Worm (Caenorhabditis elegans) whole organism, L1 larva: ENCODE results near the gene C25E10.12.
A peak's percentile ranks its signal among the peaks of the same experiment; 100 is the strongest.

ENCODE experiments used
- C16A3.4 ChIP-seq: fragments of 150-350 bp; optimal IDR thresholded peaks from 2 replicates; lab custom pipeline; 2014; ENCODE audit warnings: missing biosample characterization, missing genetic modification characterization
- C34B4.2 ChIP-seq: sonication (generic microtip); optimal IDR thresholded peaks from 2 replicates; lab custom pipeline; 2017; ENCODE audit warnings: mild to moderate bottlenecking, missing genetic modification characterization, missing compliant biosample characterization
- aly-2 ChIP-seq: fragments of 150-350 bp; optimal IDR thresholded peaks from 2 replicates; lab custom pipeline; 2014; ENCODE audit warnings: missing biosample characterization, missing genetic modification characterization
- ama-1 ChIP-seq: fragments of 150-350 bp; optimal IDR thresholded peaks from 2 replicates; lab custom pipeline; 2014
- ceh-8 ChIP-seq: fragments of 200-800 bp; sonication (Bioruptor generic); optimal IDR thresholded peaks from 2 replicates; lab custom pipeline; 2018; ENCODE audit warnings: mild to moderate bottlenecking, missing genetic modification characterization, moderate library complexity, missing compliant biosample characterization
- ceh-82 ChIP-seq, 3 experiments: fragments of 150-350 bp in 1 of 3; sonication (generic microtip) in 2 of 3; optimal IDR thresholded peaks; 2 replicates each; lab custom pipeline; 2014 to 2017; ENCODE audit warnings: missing biosample characterization in 3 of 3, missing genetic modification characterization in 3 of 3
- ceh-88 ChIP-seq: fragments of 200-800 bp; sonication (Bioruptor generic); IDR thresholded peaks from 2 replicates; pipeline ENCODE4 v1.3.6; 2022; ENCODE audit warnings: missing genetic modification characterization, missing compliant biosample characterization
- dpl-1 ChIP-seq, 3 experiments: fragments of 150-350 bp in 2 of 3; sonication (generic microtip) in 1 of 3; optimal IDR thresholded peaks; 2 replicates each; lab custom pipeline; 2014 to 2017; ENCODE audit warnings: missing biosample characterization in 3 of 3, missing genetic modification characterization in 3 of 3, missing genetic modification reagents in 3 of 3
- efl-1 ChIP-seq, 4 experiments: fragments of 150-350 bp; optimal IDR thresholded peaks in 3 of 4; peaks in 1 of 4; 1 replicate in 1 of 4; 2 replicates in 3 of 4; lab custom pipeline; 2014; ENCODE audit warnings: missing biosample characterization in 2 of 4, missing genetic modification characterization in 2 of 4, missing genetic modification reagents in 2 of 4
- egl-13 ChIP-seq: sonication (generic microtip); optimal IDR thresholded peaks from 2 replicates; lab custom pipeline; 2016; ENCODE audit warnings: missing genotype, missing genetic modification reagents, missing genetic modification characterization, missing compliant biosample characterization
- elt-2 ChIP-seq: sonication (generic microtip); optimal IDR thresholded peaks from 2 replicates; lab custom pipeline; 2016; ENCODE audit warnings: missing genetic modification characterization, mild to moderate bottlenecking, inconsistent platforms, missing compliant biosample characterization, missing genetic modification reagents
- fkh-8 ChIP-seq: sonication (generic microtip); optimal IDR thresholded peaks from 2 replicates; lab custom pipeline; 2016; ENCODE audit warnings: mild to moderate bottlenecking, missing genetic modification characterization, missing compliant biosample characterization
- hpl-2 ChIP-seq: fragments of 150-350 bp; optimal IDR thresholded peaks from 2 replicates; lab custom pipeline; 2014; ENCODE audit warnings: missing biosample characterization, missing genetic modification reagents, missing genetic modification characterization
- isw-1 ChIP-seq: fragments of 200-800 bp; sonication (Bioruptor generic); IDR thresholded peaks from 2 replicates; pipeline ENCODE4 v1.3.6; 2022; ENCODE audit warnings: missing genetic modification characterization, missing compliant biosample characterization
- lin-14 ChIP-seq: fragments of 200-800 bp; sonication (Bioruptor generic); optimal IDR thresholded peaks from 2 replicates; lab custom pipeline; 2018; ENCODE audit warnings: mild to moderate bottlenecking, missing genetic modification characterization, moderate library complexity, missing compliant biosample characterization
- lin-15B ChIP-seq: fragments of 150-350 bp; sonication (generic microtip); optimal IDR thresholded peaks from 3 replicates; lab custom pipeline; 2014; ENCODE audit warnings: missing biosample characterization, missing genetic modification characterization
- lin-35 ChIP-seq, 2 experiments: fragments of 150-350 bp; optimal IDR thresholded peaks; 2 replicates each; lab custom pipeline; 2014; ENCODE audit warnings: missing biosample characterization in 2 of 2, missing genetic modification characterization in 2 of 2, missing genetic modification reagents in 2 of 2
- lir-3 ChIP-seq: sonication (generic microtip); optimal IDR thresholded peaks from 2 replicates; lab custom pipeline; 2016; ENCODE audit warnings: mild to moderate bottlenecking, missing genetic modification characterization, moderate library complexity, missing compliant biosample characterization; ENCODE audit not compliant: poor library complexity
- mdl-1 ChIP-seq, 2 experiments: fragments of 150-350 bp; optimal IDR thresholded peaks; 2 replicates each; lab custom pipeline; 2014 to 2017; ENCODE audit warnings: missing biosample characterization in 2 of 2, missing genetic modification characterization in 2 of 2, inconsistent platforms in 1 of 2
- mef-2 ChIP-seq: fragments of 150-350 bp; optimal IDR thresholded peaks from 2 replicates; lab custom pipeline; 2014; ENCODE audit warnings: missing biosample characterization, missing genetic modification characterization
- nhr-11 ChIP-seq: fragments of 150-350 bp; optimal IDR thresholded peaks from 2 replicates; lab custom pipeline; 2014; ENCODE audit warnings: missing biosample characterization, missing genetic modification characterization
- nhr-19 ChIP-seq: fragments of 200-800 bp; sonication (Bioruptor generic); conservative IDR thresholded peaks from 2 replicates; pipeline ENCODE4 v1.3.6; 2022; ENCODE audit warnings: missing genetic modification characterization, missing compliant biosample characterization
- nhr-20 ChIP-seq: sonication (generic microtip); optimal IDR thresholded peaks from 2 replicates; lab custom pipeline; 2016; ENCODE audit warnings: mild to moderate bottlenecking, missing genetic modification characterization, missing compliant biosample characterization
- nhr-237 ChIP-seq: fragments of 150-350 bp; optimal IDR thresholded peaks from 2 replicates; lab custom pipeline; 2014; ENCODE audit warnings: missing biosample characterization, missing genetic modification characterization
- nhr-28 ChIP-seq: fragments of 150-350 bp; optimal IDR thresholded peaks from 2 replicates; lab custom pipeline; 2014; ENCODE audit warnings: missing biosample characterization, missing genetic modification characterization
- nhr-84 ChIP-seq: sonication (generic microtip); optimal IDR thresholded peaks from 2 replicates; lab custom pipeline; 2017; ENCODE audit warnings: missing biosample characterization, missing genetic modification characterization
- nhr-85 ChIP-seq: sonication (generic microtip); peaks from one replicate; lab custom pipeline; 2016; ENCODE audit warnings: missing genetic modification characterization, inconsistent platforms, missing compliant biosample characterization
- nhr-90 ChIP-seq: sonication (generic microtip); optimal IDR thresholded peaks from 2 replicates; lab custom pipeline; 2016; ENCODE audit warnings: mild to moderate bottlenecking, missing genetic modification characterization, missing compliant biosample characterization; ENCODE audit not compliant: poor library complexity
- pag-3 ChIP-seq: sonication (generic microtip); optimal IDR thresholded peaks from 2 replicates; lab custom pipeline; 2017; ENCODE audit warnings: missing genetic modification characterization, mild to moderate bottlenecking, missing compliant biosample characterization, antibody characterized with exemption, borderline replicate concordance; ENCODE audit not compliant: insufficient read depth
- pqm-1 ChIP-seq: sonication (generic microtip); optimal IDR thresholded peaks from 3 replicates; lab custom pipeline; 2017; ENCODE audit warnings: missing biosample characterization, missing genetic modification characterization
- sox-4 ChIP-seq: sonication (generic microtip); optimal IDR thresholded peaks from 2 replicates; lab custom pipeline; 2016; ENCODE audit warnings: missing genetic modification characterization, missing compliant biosample characterization
- sup-37 ChIP-seq: fragments of 200-800 bp; sonication (Bioruptor generic); optimal IDR thresholded peaks from 2 replicates; lab custom pipeline; 2018; ENCODE audit warnings: mild to moderate bottlenecking, missing genetic modification characterization, missing compliant biosample characterization
- swsn-7 ChIP-seq: sonication (generic microtip); optimal IDR thresholded peaks from 2 replicates; lab custom pipeline; 2016; ENCODE audit warnings: missing genetic modification characterization, missing compliant biosample characterization
- unc-98 ChIP-seq: fragments of 200-800 bp; sonication (Bioruptor generic); IDR thresholded peaks from 2 replicates; pipeline ENCODE4 v1.3.6; 2022; ENCODE audit warnings: missing genetic modification characterization, missing compliant biosample characterization
- vab-15 ChIP-seq: sonication (generic microtip); optimal IDR thresholded peaks from 2 replicates; lab custom pipeline; 2017; ENCODE audit warnings: missing genotype, mild to moderate bottlenecking, missing genetic modification characterization, missing compliant biosample characterization
- zag-1 ChIP-seq: fragments of 150-350 bp; optimal IDR thresholded peaks from 2 replicates; lab custom pipeline; 2014; ENCODE audit warnings: missing biosample characterization, missing genetic modification characterization
- zip-4 ChIP-seq: fragments of 200-800 bp; sonication (Bioruptor generic); optimal IDR thresholded peaks from 2 replicates; lab custom pipeline; 2018; ENCODE audit warnings: mild to moderate bottlenecking, missing genetic modification characterization, moderate library complexity, missing compliant biosample characterization
- ztf-11 ChIP-seq, 2 experiments: sonication (generic microtip); optimal IDR thresholded peaks; 2 replicates each; lab custom pipeline; 2016 to 2017; ENCODE audit warnings: missing genetic modification characterization in 2 of 2, missing biosample characterization in 1 of 2, missing compliant biosample characterization in 1 of 2

C25E10.12 gene

DNA sequence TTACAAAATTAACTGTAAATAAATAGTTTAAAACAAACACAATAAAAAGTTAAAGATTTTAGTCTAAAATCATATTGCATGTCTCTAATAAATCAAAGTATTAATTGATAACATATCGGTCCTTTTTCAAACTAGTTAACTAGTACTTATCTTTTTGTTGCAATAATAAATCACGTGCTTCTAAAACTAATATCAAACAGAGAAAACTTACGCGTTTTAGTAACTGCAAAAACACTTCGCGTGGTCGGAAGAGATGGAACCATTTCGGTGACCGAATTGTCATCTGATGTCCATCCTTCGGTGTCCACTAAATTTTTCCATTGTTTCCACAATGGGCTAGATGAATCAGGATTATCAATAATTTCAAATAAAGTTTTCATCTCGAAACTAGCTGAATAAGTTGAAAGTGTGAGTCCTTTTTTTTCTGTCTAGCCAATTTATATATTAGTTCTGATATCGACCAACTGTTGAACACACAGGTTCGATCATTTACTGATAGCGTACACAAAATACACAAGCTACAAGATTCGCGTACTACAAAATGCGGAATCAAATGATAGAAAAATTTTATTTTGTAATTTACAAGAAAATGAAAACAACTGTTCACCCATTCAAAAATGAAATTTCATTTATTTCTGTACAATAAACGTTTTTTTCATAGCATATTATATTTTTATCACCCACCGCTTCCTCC, 36.2 kb upstream of the C25E10.12 start, which contains the start of gene F21C10.9 (continued):
- no peak for TF ChIP-seq aly-2
- TF ChIP-seq lin-35 (GFP tag; optimal IDR thresholded peaks at IDR 0.05; lab: Kevin White, UChicago): peak in 1 of 2 experiments; percentile 50
- no peak for TF ChIP-seq sox-4
- peak; percentile 23 for TF ChIP-seq nhr-90 (tag; lab: Kevin White, UChicago)
- no peak for TF ChIP-seq mef-2 (tag; lab: Kevin White, UChicago)
- no peak for TF ChIP-seq egl-13
- TF ChIP-seq nhr-237 (tag; lab: Kevin White, UChicago): no peak
- no peak for TF ChIP-seq fkh-8
- no peak for TF ChIP-seq isw-1 (GFP tag; lab: Robert Waterston, UW)
- TF ChIP-seq lir-3 (tag; lab: Kevin White, UChicago): no peak
- TF ChIP-seq C34B4.2 (tag; lab: Kevin White, UChicago): no peak
- no peak for TF ChIP-seq hpl-2
- TF ChIP-seq ceh-8 (GFP tag; lab: Kevin White, UChicago): no peak
- no peak for TF ChIP-seq vab-15 (tag; lab: Kevin White, UChicago)
- no peak for TF ChIP-seq sup-37 (GFP tag; lab: Kevin White, UChicago)
- TF ChIP-seq nhr-11: no peak
- TF ChIP-seq pqm-1 (tag; lab: Kevin White, UChicago): no peak
- TF ChIP-seq pag-3 (tag; lab: Kevin White, UChicago): no peak
- TF ChIP-seq swsn-7: no peak
- TF ChIP-seq dpl-1 (GFP tag; optimal IDR thresholded peaks at IDR 0.05; lab: Kevin White, UChicago): no peak
- TF ChIP-seq, all 84 proteins: peak for 14

DNA sequence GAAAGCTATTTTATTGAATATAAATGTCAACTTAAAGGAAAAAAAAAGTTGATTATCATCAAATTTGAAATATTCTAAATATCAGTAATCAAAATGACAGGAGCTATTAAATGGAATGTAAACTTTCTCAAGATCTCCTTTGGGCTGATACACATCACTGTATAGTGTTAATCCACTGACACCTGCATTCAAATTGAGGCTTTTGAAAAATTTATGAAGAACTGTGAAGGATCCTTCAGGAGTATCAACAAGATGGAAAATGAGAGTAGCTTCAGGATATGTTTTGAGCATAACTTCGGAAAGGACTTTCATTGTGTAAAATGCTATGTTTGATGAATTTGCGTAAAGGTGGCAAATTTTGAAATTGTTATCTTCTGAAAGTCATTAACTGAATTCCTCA, 35.0 kb upstream of the C25E10.12 start:
- TF ChIP-seq C34B4.2 (tag; lab: Kevin White, UChicago) (no peak), ceh-88 (0 out of 2 replicates have a peak, but pooled peaks have one; percentile 19), elt-2 (tag; lab: Kevin White, UChicago) (peak; percentile 9), lin-35 (GFP tag; optimal IDR thresholded peaks at IDR 0.05; lab: Kevin White, UChicago) (peak in 1 of 2 experiments; percentile 24), mdl-1 (tag; optimal IDR thresholded peaks at IDR 0.05; lab: Kevin White, UChicago) (no peak), lir-3 (tag; lab: Kevin White, UChicago) (peak; percentile 44), nhr-28 (tag; lab: Kevin White, UChicago) (no peak), ceh-82 (tag; optimal IDR thresholded peaks at IDR 0.05; lab: Kevin White, UChicago) (no peak), zag-1 (no peak)

DNA sequence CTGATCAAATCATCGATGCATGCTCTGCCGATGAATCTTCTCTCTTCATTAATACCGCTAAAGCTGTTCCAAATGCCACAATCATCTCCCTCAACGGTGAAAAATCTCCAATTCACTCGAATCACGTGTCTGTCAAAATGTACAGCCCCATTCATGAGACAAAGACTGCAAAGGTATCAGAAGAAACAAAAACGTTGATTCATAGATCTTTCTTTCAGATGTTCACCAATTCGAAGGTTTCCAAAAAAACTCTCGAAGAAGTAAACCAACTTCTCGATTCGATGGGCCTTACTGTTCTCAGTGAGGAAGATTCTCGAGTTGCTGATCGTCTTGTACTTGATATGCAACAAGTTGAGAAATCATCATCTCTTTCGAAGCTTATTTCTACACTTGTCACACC, 34.4 kb upstream of the C25E10.12 start:
- peak in 1 of 2 experiments; percentile 2 for TF ChIP-seq lin-35 (GFP tag; optimal IDR thresholded peaks at IDR 0.05; lab: Kevin White, UChicago)
- TF ChIP-seq lin-14 (GFP tag; lab: Kevin White, UChicago): peak; percentile 14
- TF ChIP-seq nhr-84: no peak
- peak; percentile 1 for TF ChIP-seq C16A3.4 (tag; lab: Kevin White, UChicago)
- no peak for TF ChIP-seq nhr-19
- no peak for TF ChIP-seq swsn-7
- no peak for TF ChIP-seq zip-4 (GFP tag; lab: Kevin White, UChicago)
- no peak for TF ChIP-seq lin-15B
- TF ChIP-seq efl-1 (optimal IDR thresholded peaks at IDR 0.05; lab: Kevin White, UChicago): no peak
- peak in 1 of 2 experiments; percentile 72 for TF ChIP-seq efl-1 (GFP tag; optimal IDR thresholded peaks at IDR 0.05 in 1 of 2; lab: Kevin White, UChicago)
- TF ChIP-seq unc-98 (GFP tag; lab: Robert Waterston, UW): no peak
- TF ChIP-seq ztf-11 (tag; optimal IDR thresholded peaks at IDR 0.05; lab: Kevin White, UChicago): no peak
- TF ChIP-seq nhr-85 (tag; lab: Kevin White, UChicago): peak; percentile 59
- peak; percentile 15 for TF ChIP-seq nhr-20 (tag; lab: Kevin White, UChicago)
- TF ChIP-seq ama-1 (lab: Kevin White, UChicago): peak; percentile 18
